Worm (Caenorhabditis elegans): ENCODE results near the gene rpl-42.

DNA sequence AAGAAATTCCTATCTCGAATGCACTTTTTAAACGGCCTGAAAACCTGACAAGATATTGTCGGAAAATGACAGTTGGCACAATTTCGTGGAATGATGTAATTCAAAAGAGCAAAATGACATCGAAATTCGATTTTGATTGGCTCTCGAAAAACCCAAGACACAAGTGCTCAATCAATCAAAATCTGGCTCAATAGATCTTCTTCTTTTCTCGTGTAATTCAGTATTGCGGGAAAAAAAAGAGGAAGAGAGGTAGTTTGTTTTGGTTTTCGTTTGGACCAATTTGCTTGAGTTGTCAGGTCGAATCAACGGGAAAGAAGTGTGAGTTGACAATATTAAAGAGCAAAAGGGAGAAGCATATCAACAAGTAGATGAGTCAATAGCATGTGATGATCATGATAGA is 43.3 kb downstream of the rpl-42 start:
- TF ChIP-seq sea-2 (GFP tag; optimal IDR thresholded peaks at IDR 0.05): no peak
- no peak for TF ChIP-seq nhr-77 (tag; optimal IDR thresholded peaks at IDR 0.05)
- peak; percentile 39 for TF ChIP-seq elt-2 (tag; optimal IDR thresholded peaks at IDR 0.05)
- TF ChIP-seq ztf-11 (tag; optimal IDR thresholded peaks at IDR 0.05): no peak
- no peak for TF ChIP-seq elt-3 (tag; optimal IDR thresholded peaks at IDR 0.05)
- TF ChIP-seq nhr-12 (tag; optimal IDR thresholded peaks at IDR 0.05): no peak
- TF ChIP-seq ceh-9 (tag; optimal IDR thresholded peaks at IDR 0.05): no peak
- no peak for TF ChIP-seq fos-1 (tag; optimal IDR thresholded peaks at IDR 0.05)
- TF ChIP-seq ceh-82 (tag; optimal IDR thresholded peaks at IDR 0.05): no peak
- TF ChIP-seq nhr-11 (tag; optimal IDR thresholded peaks at IDR 0.05): no peak

All from whole organism, L3 larva.